Worm (Caenorhabditis elegans): Measurements from ENCODE around the gene pgp-13.

ce11 chrX:12689869-12690268 lies 48.7 kb upstream of the pgp-13 start:
- TF ChIP-seq K09A11.1 (tag; optimal IDR thresholded peaks at IDR 0.05; ENCODE audit: insufficient read depth) (no peak), nfya-1 (tag; optimal IDR thresholded peaks at IDR 0.05) (no peak), hlh-30 (tag; optimal IDR thresholded peaks at IDR 0.05; ENCODE audit: insufficient read depth) (no peak), Y22D7AL.16 (tag; optimal IDR thresholded peaks at IDR 0.05) (no peak), pqm-1 (tag; optimal IDR thresholded peaks at IDR 0.05) (no peak), elt-4 (tag; optimal IDR thresholded peaks at IDR 0.05) (no peak), gmeb-2 (tag; optimal IDR thresholded peaks at IDR 0.05) (no peak), pag-3 (tag; optimal IDR thresholded peaks at IDR 0.05; ENCODE audit: borderline replicate concordance) (no peak), ceh-34 (tag; optimal IDR thresholded peaks at IDR 0.05) (no peak)
